Worm (Caenorhabditis elegans) whole organism, L4 larva: ENCODE data around the gene H39E20.1.
"Not testable (repeated sequence)": the region's sequence is repeated elsewhere in the genome, so short reads cannot be mapped to it uniquely, and the experiment has no call there.

Source experiments
- R02D3.7 ChIP-seq: fragments of 150-350 bp; sonication (generic microtip); optimal IDR thresholded peaks from 3 replicates; lab custom pipeline; 2014; ENCODE audit warnings: missing biosample characterization, missing genetic modification characterization
- T20F7.1 ChIP-seq: fragments of 200-800 bp; sonication (Bioruptor generic); optimal IDR thresholded peaks from 2 replicates; lab custom pipeline; 2018; ENCODE audit warnings: mild to moderate bottlenecking, missing genetic modification characterization, missing compliant biosample characterization
- T26A8.4 ChIP-seq: fragments of 200-800 bp; sonication (Bioruptor generic); IDR thresholded peaks from 2 replicates; pipeline ENCODE4 v1.3.6; 2022; ENCODE audit warnings: missing genetic modification characterization, missing compliant biosample characterization
- Y48G9A.11 ChIP-seq: fragments of 200-800 bp; sonication (Bioruptor generic); IDR thresholded peaks from 2 replicates; pipeline ENCODE4 v1.3.6; 2022; ENCODE audit warnings: missing genetic modification reagents, missing genetic modification characterization, missing compliant biosample characterization
- Y75B8A.6 ChIP-seq: fragments of 200-800 bp; sonication (Bioruptor generic); IDR thresholded peaks from 2 replicates; pipeline ENCODE4 v1.3.6; 2022; ENCODE audit warnings: missing genetic modification reagents, missing genetic modification characterization, missing compliant biosample characterization
- ceh-20 ChIP-seq: fragments of 200-800 bp; sonication (Bioruptor generic); IDR thresholded peaks from 2 replicates; pipeline ENCODE4 v1.3.6; 2022; ENCODE audit warnings: missing genetic modification reagents, missing genetic modification characterization, missing compliant biosample characterization
- ceh-44 ChIP-seq: fragments of 200-800 bp; sonication (Bioruptor generic); IDR thresholded peaks from 2 replicates; pipeline ENCODE4 v1.3.6; 2022; ENCODE audit warnings: missing genetic modification reagents, missing genetic modification characterization, missing compliant biosample characterization
- ceh-62 ChIP-seq: sonication (generic microtip); optimal IDR thresholded peaks from 2 replicates; lab custom pipeline; 2017; ENCODE audit warnings: missing biosample characterization, missing genetic modification characterization
- cey-2 ChIP-seq: sonication (generic microtip); optimal IDR thresholded peaks from 3 replicates; lab custom pipeline; 2017; ENCODE audit warnings: missing genetic modification characterization, mild to moderate bottlenecking, missing compliant biosample characterization, antibody characterized with exemption, borderline replicate concordance; ENCODE audit not compliant: insufficient read depth
- daf-16 ChIP-seq, 3 experiments: sonication (generic microtip); optimal IDR thresholded peaks; 2 replicates each; lab custom pipeline; 2016 to 2017; ENCODE audit warnings: missing genetic modification characterization in 3 of 3, missing genetic modification reagents in 3 of 3, mild to moderate bottlenecking in 2 of 3, missing compliant biosample characterization in 2 of 3, missing biosample characterization in 1 of 3, moderate library complexity in 1 of 3
- daf-19 ChIP-seq: fragments of 200-800 bp; sonication (Bioruptor generic); conservative IDR thresholded peaks from 2 replicates; pipeline ENCODE4 v1.3.6; 2022; ENCODE audit warnings: missing genetic modification characterization, missing compliant biosample characterization
- dmd-6 ChIP-seq: fragments of 200-800 bp; sonication (Bioruptor generic); IDR thresholded peaks from 2 replicates; pipeline ENCODE4 v1.3.6; 2022; ENCODE audit warnings: missing genetic modification reagents, missing genetic modification characterization, missing compliant biosample characterization
- dpl-1 ChIP-seq: fragments of 150-350 bp; optimal IDR thresholded peaks from 2 replicates; lab custom pipeline; 2014; ENCODE audit warnings: missing biosample characterization, missing genetic modification reagents, missing genetic modification characterization
- duxl-1 ChIP-seq: sonication (generic microtip); optimal IDR thresholded peaks from 2 replicates; lab custom pipeline; 2016; ENCODE audit warnings: mild to moderate bottlenecking, missing genetic modification characterization, moderate library complexity, missing compliant biosample characterization; ENCODE audit not compliant: poor library complexity
- gei-8 ChIP-seq: fragments of 200-800 bp; sonication (Bioruptor generic); optimal IDR thresholded peaks from 2 replicates; lab custom pipeline; 2018; ENCODE audit warnings: mild to moderate bottlenecking, missing genetic modification characterization, missing compliant biosample characterization
- hif-1 ChIP-seq, 2 experiments: sonication (generic microtip); optimal IDR thresholded peaks; 2 replicates each; lab custom pipeline; 2016 to 2017; ENCODE audit warnings: missing compliant biosample characterization in 2 of 2, missing genetic modification characterization in 2 of 2, missing genetic modification reagents in 2 of 2, missing genotype in 2 of 2, mild to moderate bottlenecking in 1 of 2
- hlh-11 ChIP-seq: fragments of 200-800 bp; sonication (Bioruptor generic); optimal IDR thresholded peaks from 2 replicates; lab custom pipeline; 2018; ENCODE audit warnings: mild to moderate bottlenecking, missing genetic modification characterization, missing compliant biosample characterization
- hlh-30 ChIP-seq: sonication (generic microtip); optimal IDR thresholded peaks from 2 replicates; lab custom pipeline; 2017; ENCODE audit warnings: antibody characterized with exemption, mild to moderate bottlenecking, missing genetic modification characterization, missing compliant biosample characterization; ENCODE audit not compliant: insufficient read depth
- hmg-1.1 ChIP-seq: fragments of 200-800 bp; sonication (Bioruptor generic); IDR thresholded peaks from 2 replicates; pipeline ENCODE4 v1.3.6; 2022; ENCODE audit warnings: missing genetic modification reagents, missing genetic modification characterization, missing compliant biosample characterization
- jun-1 ChIP-seq: fragments of 150-350 bp; optimal IDR thresholded peaks from 2 replicates; lab custom pipeline; 2014; ENCODE audit warnings: missing biosample characterization, missing genetic modification reagents, missing genetic modification characterization
- lsy-2 ChIP-seq, 2 experiments: fragments of 150-350 bp in 1 of 2; sonication (generic microtip) in 1 of 2; optimal IDR thresholded peaks; 2 replicates each; lab custom pipeline; 2014 to 2017; ENCODE audit warnings: missing biosample characterization in 2 of 2, missing genetic modification characterization in 2 of 2
- madf-9 ChIP-seq: fragments of 200-800 bp; sonication (Bioruptor generic); conservative IDR thresholded peaks from 2 replicates; pipeline ENCODE4 v1.3.6; 2022; ENCODE audit warnings: missing genetic modification reagents, missing genetic modification characterization, missing compliant biosample characterization
- mdl-1 ChIP-seq, 2 experiments: fragments of 150-350 bp in 1 of 2; sonication (generic microtip) in 1 of 2; optimal IDR thresholded peaks; 2 replicates each; lab custom pipeline; 2014 to 2017; ENCODE audit warnings: missing biosample characterization in 2 of 2, missing genetic modification characterization in 2 of 2
- mep-1 ChIP-seq: fragments of 150-350 bp; sonication (generic microtip); optimal IDR thresholded peaks from 3 replicates; lab custom pipeline; 2014; ENCODE audit warnings: missing biosample characterization, missing genetic modification characterization
- nhr-10 ChIP-seq: fragments of 150-350 bp; optimal IDR thresholded peaks from 2 replicates; lab custom pipeline; 2014; ENCODE audit warnings: missing biosample characterization, missing genetic modification characterization
- nhr-11 ChIP-seq: fragments of 150-350 bp; optimal IDR thresholded peaks from 2 replicates; lab custom pipeline; 2014; ENCODE audit warnings: missing biosample characterization, missing genetic modification characterization
- nhr-111 ChIP-seq: fragments of 200-800 bp; sonication (Bioruptor generic); optimal IDR thresholded peaks from 2 replicates; lab custom pipeline; 2018; ENCODE audit warnings: mild to moderate bottlenecking, missing genetic modification characterization, missing compliant biosample characterization
- nhr-28 ChIP-seq: fragments of 150-350 bp; optimal IDR thresholded peaks from 2 replicates; lab custom pipeline; 2014; ENCODE audit warnings: missing biosample characterization, missing genetic modification characterization
- nhr-42 ChIP-seq: fragments of 200-800 bp; sonication (Bioruptor generic); IDR thresholded peaks from 2 replicates; pipeline ENCODE4 v1.3.6; 2022; ENCODE audit warnings: missing genetic modification characterization, missing compliant biosample characterization
- nhr-48 ChIP-seq: sonication (generic microtip); optimal IDR thresholded peaks from 2 replicates; lab custom pipeline; 2016; ENCODE audit warnings: mild to moderate bottlenecking, missing genetic modification characterization, missing compliant biosample characterization
- nhr-6 ChIP-seq: fragments of 150-350 bp; optimal IDR thresholded peaks from 2 replicates; lab custom pipeline; 2014; ENCODE audit warnings: missing biosample characterization, missing genetic modification characterization
- nhr-77 ChIP-seq: fragments of 150-350 bp; optimal IDR thresholded peaks from 2 replicates; lab custom pipeline; 2014; ENCODE audit warnings: missing biosample characterization, missing genetic modification characterization
- pha-4 ChIP-seq, 2 experiments: fragments of 150-350 bp in 1 of 2; fragments of 200-800 bp in 1 of 2; sonication (Bioruptor generic) in 1 of 2; IDR thresholded peaks in 1 of 2; optimal IDR thresholded peaks in 1 of 2; 2 replicates each; pipeline versions ENCODE4 v1.3.6 to Lab custom; 2014 to 2022; ENCODE audit warnings: missing genetic modification characterization in 2 of 2, missing genetic modification reagents in 2 of 2, missing biosample characterization in 1 of 2, missing compliant biosample characterization in 1 of 2
- unc-62 ChIP-seq, 3 experiments: fragments of 150-350 bp in 1 of 3; sonication (generic microtip); optimal IDR thresholded peaks in 2 of 3; peaks in 1 of 3; 1 replicate in 1 of 3; 2 replicates in 2 of 3; lab custom pipeline; 2014 to 2017; ENCODE audit warnings: missing biosample characterization in 3 of 3, missing genetic modification characterization in 3 of 3, missing genetic modification reagents in 3 of 3, missing genotype in 1 of 3
- zip-2 ChIP-seq: fragments of 150-350 bp; optimal IDR thresholded peaks from 2 replicates; lab custom pipeline; 2014; ENCODE audit warnings: missing biosample characterization, missing genetic modification characterization
- ztf-11 ChIP-seq: fragments of 150-350 bp; optimal IDR thresholded peaks from 2 replicates; lab custom pipeline; 2014; ENCODE audit warnings: missing biosample characterization, missing genetic modification characterization
- ztf-7 ChIP-seq: fragments of 150-350 bp; optimal IDR thresholded peaks from 2 replicates; lab custom pipeline; 2014; ENCODE audit warnings: missing biosample characterization, missing genetic modification characterization

Gene H39E20.1

DNA sequence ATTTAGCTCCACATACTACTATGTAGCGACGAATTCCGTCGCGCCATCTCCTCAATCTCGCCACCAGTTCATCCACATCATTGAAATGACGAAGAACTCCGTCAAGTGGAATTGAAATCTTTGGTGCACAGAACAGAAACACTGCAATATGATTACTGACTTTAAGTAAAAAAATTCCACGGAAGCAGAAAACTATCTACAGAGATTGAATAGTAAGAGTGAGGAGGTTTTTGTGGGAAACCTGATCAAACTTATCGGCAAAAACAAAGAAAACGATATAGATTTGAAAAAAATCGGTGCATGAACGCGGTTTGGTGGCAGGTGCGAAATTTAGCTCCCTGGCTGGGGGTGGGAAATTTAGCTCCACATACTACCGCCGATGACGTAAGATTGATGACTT, 6.0 kb upstream of the H39E20.1 start, which contains the start of gene ZK402.2:
ZK402.2 (plus strand) TSS at position 301 of the 400 bp plus-strand sequence.
- not testable (repeated sequence) for TF ChIP-seq Y48G9A.11 (GFP tag; lab: Robert Waterston, UW); dmd-6; madf-9 (GFP tag; lab: Robert Waterston, UW)

DNA sequence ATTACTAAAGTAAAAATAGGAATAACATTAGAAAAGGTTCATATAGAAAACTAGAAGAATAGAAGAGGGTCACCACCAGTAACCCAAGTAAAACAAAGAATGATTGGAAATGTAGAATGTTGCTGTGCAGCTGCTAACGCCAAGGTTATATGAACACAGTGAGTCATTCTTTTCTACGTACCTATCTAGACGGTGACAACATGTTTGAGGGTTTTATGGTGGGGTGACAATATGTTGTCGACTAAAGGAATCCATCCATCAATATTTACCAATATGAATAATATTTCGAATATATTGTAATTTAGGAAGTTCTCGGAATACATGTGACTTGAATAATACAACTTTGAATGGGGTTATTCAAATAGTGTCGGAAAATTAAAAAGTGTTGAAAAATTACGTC, 3.8 kb upstream of the H39E20.1 start, which contains the start of gene ZK402.5:
ZK402.5 (minus strand) TSS at position 101 of the 400 bp plus-strand sequence.
- TF ChIP-seq duxl-1 (tag; lab: Kevin White, UChicago) = no peak
- no peak for TF ChIP-seq Y48G9A.11 (GFP tag; lab: Robert Waterston, UW)
- no peak for TF ChIP-seq gei-8 (GFP tag; lab: Kevin White, UChicago)
- TF ChIP-seq ceh-62 (tag; lab: Kevin White, UChicago) = no peak
- no peak for TF ChIP-seq madf-9 (GFP tag; lab: Robert Waterston, UW)
- TF ChIP-seq ceh-44 (GFP tag; lab: Robert Waterston, UW) = no peak
- TF ChIP-seq R02D3.7 (tag; lab: Kevin White, UChicago) = no peak
- no peak for TF ChIP-seq T20F7.1 (GFP tag; lab: Kevin White, UChicago)
- no peak for TF ChIP-seq ztf-11
- no peak for TF ChIP-seq daf-19 (GFP tag; lab: Robert Waterston, UW)
- no peak for TF ChIP-seq hmg-1.1 (GFP tag; lab: Robert Waterston, UW)
- no peak for TF ChIP-seq nhr-42 (GFP tag; lab: Robert Waterston, UW)
- TF ChIP-seq jun-1 (tag; lab: Kevin White, UChicago) = no peak
- TF ChIP-seq pha-4 (GFP tag; IDR thresholded peaks at IDR 0.05; lab: Robert Waterston, UW) = no peak
- no peak for TF ChIP-seq pha-4 (tag; optimal IDR thresholded peaks at IDR 0.05; lab: Kevin White, UChicago)
- TF ChIP-seq T26A8.4 = no peak
- TF ChIP-seq ztf-7 = no peak
- TF ChIP-seq mdl-1 (tag; optimal IDR thresholded peaks at IDR 0.05; lab: Kevin White, UChicago) = no peak

DNA sequence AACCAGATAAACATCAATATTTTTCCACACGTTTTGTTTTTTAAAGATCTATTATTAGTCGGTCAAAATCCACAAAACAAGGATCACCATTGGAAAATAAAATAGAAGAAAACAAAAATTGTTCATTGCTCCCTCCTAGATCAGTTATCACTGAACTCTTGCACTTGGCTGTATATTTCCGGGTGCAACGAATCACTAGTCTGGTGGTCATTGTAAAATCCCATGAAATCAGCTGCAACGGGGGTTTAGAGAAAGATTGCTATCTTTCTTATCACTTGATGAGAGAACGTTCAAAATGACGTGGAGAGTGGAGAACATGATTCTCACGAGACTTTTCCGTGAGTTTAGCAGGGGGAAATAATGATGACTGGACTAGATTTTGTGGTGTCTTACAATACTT, 1.6 kb downstream of the H39E20.1 start:
- TF ChIP-seq nhr-111 = no peak
- TF ChIP-seq nhr-6 = peak; percentile 7
- peak; percentile 69 for TF ChIP-seq nhr-48
- peak in 1 of 2 experiments; percentile 66 for TF ChIP-seq unc-62 (GFP tag; optimal IDR thresholded peaks at IDR 0.05 in 1 of 2; lab: Kevin White, UChicago)
- TF ChIP-seq unc-62 (tag; optimal IDR thresholded peaks at IDR 0.05; lab: Kevin White, UChicago) = no peak
- peak; percentile 22 for TF ChIP-seq nhr-77
- peak; percentile 60 for TF ChIP-seq nhr-11 (tag; lab: Kevin White, UChicago)
- TF ChIP-seq dmd-6 = peak; percentile 60
- TF ChIP-seq nhr-42 (GFP tag; lab: Robert Waterston, UW) = no peak
- TF ChIP-seq nhr-10 (tag; lab: Kevin White, UChicago) = peak; percentile 25
- TF ChIP-seq zip-2 (tag; lab: Kevin White, UChicago) = no peak
- 0 out of 2 replicates have a peak, but pooled peaks have one; percentile 15 for TF ChIP-seq ceh-20 (GFP tag; lab: Robert Waterston, UW)
- peak; percentile 49; the same call in 1 of the 2 replicates for TF ChIP-seq T26A8.4
- TF ChIP-seq Y75B8A.6 (GFP tag; lab: Robert Waterston, UW) = no peak
- no peak for TF ChIP-seq dpl-1 (GFP tag; lab: Kevin White, UChicago)
- TF ChIP-seq hlh-30 (tag; lab: Kevin White, UChicago) = peak; percentile 86
- no peak for TF ChIP-seq cey-2 (tag; lab: Kevin White, UChicago)
- no peak for TF ChIP-seq mep-1 (tag; lab: Kevin White, UChicago)
- TF ChIP-seq hlh-11 (tag; lab: Kevin White, UChicago) = peak; percentile 83
- TF ChIP-seq hif-1 (tag; optimal IDR thresholded peaks at IDR 0.05; lab: Kevin White, UChicago) = peak in 1 of 2 experiments; percentile 74
- TF ChIP-seq lsy-2 (tag; optimal IDR thresholded peaks at IDR 0.05; lab: Kevin White, UChicago) = peak in 1 of 2 experiments; percentile 26
- peak; percentile 50 for TF ChIP-seq nhr-28 (tag; lab: Kevin White, UChicago)
- TF ChIP-seq daf-16 (GFP tag; optimal IDR thresholded peaks at IDR 0.05; lab: Kevin White, UChicago) = peak in 1 of 2 experiments; percentile 74
- no peak for TF ChIP-seq daf-16 (tag; optimal IDR thresholded peaks at IDR 0.05; lab: Kevin White, UChicago)
- TF ChIP-seq mdl-1 (tag; optimal IDR thresholded peaks at IDR 0.05; lab: Kevin White, UChicago) = peak in 1 of 2 experiments; percentile 49
